Fruit fly (Drosophila melanogaster) whole organism, embryonic: ENCODE measurements around the gene Tsen2.

Experiments used
- CG7745 ChIP-seq: fragments of 200-800 bp; sonication (Bioruptor generic); optimal IDR thresholded peaks from 2 replicates; lab custom pipeline; 2018; ENCODE audit warnings: missing biosample characterization, mild to moderate bottlenecking, missing genetic modification characterization, moderate library complexity
- CG9609 ChIP-seq: fragments of 200-800 bp; sonication (Bioruptor generic); optimal IDR thresholded peaks from 3 replicates; lab custom pipeline; 2016; ENCODE audit warnings: missing biosample characterization, missing genetic modification characterization
- Fer1 ChIP-seq: fragments of 200-800 bp; sonication (Bioruptor generic); optimal IDR thresholded peaks from 2 replicates; lab custom pipeline; 2017; ENCODE audit warnings: missing biosample characterization, mild to moderate bottlenecking, missing genetic modification characterization
- peb ChIP-seq: fragments of 200-800 bp; sonication (Bioruptor generic); IDR thresholded peaks from 2 replicates; pipeline ENCODE4 v1.3.6; 2022; ENCODE audit warnings: missing biosample characterization, missing genetic modification characterization
- psq ChIP-seq: fragments of 200-800 bp; sonication (Bioruptor generic); optimal IDR thresholded peaks from 2 replicates; lab custom pipeline; 2017; ENCODE audit warnings: missing biosample characterization, missing genetic modification characterization
- scrt ChIP-seq: fragments of 200-800 bp; sonication (Bioruptor generic); optimal IDR thresholded peaks from 2 replicates; lab custom pipeline; 2018; ENCODE audit warnings: missing biosample characterization, mild to moderate bottlenecking, missing genetic modification characterization, moderate library complexity

- no peak for TF ChIP-seq CG7745 (tag; lab: Kevin White, UChicago)
- TF ChIP-seq CG9609 (GFP tag; lab: Kevin White, UChicago): no peak
- no peak for TF ChIP-seq psq (GFP tag; lab: Kevin White, UChicago)
- no peak for TF ChIP-seq Fer1 (GFP tag; lab: Kevin White, UChicago)
- TF ChIP-seq peb (GFP tag; lab: Robert Waterston, UW): no peak
- no peak for TF ChIP-seq scrt (GFP tag; lab: Kevin White, UChicago)
Measured at dm6 chr2L:16715133-16715833, 14.3 kb upstream of the Tsen2 start.
